Worm (Caenorhabditis elegans) whole organism, dauer: Measurements from ENCODE around the gene T09A5.15.

Source experiments
- unc-62 ChIP-seq: sonication (generic microtip); optimal IDR thresholded peaks from 2 replicates; lab custom pipeline; 2017; ENCODE audit warnings: missing biosample characterization, missing genetic modification reagents, missing genetic modification characterization

The T09A5.15 gene

DNA sequence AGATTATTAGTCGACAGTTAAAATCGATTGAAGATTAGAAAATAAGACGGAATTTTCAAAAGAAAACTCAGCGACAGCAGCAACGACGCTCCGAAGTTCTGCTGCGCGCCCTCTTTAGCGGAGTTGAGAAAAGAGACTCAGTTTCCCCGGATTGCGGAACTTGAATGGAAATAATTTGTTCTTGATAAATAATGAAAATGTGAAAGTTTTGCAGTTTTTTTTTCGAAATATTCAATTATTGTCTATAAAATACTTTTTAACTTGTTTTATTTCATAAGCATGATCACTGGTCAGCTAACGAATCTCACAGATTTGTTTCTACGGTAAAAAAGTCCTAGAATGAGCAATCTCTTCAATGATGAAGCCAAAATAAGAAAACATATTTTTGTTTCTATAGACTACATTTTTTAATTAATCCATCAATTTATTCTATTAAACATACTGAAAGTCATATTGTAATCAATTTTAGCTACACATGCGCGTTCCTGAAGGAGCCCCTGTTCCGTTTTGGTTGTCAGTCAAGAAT lies at the start of gene T09A5.15, which contains the start of gene cec-3:
Gene T09A5.15, plus strand, starts transcription at position 476 of the 526 bp plus-strand sequence.
Gene cec-3, minus strand, starts transcription at position 116 of the 526 bp plus-strand sequence.
- no peak for TF ChIP-seq unc-62 (GFP tag; lab: Kevin White, UChicago)

DNA sequence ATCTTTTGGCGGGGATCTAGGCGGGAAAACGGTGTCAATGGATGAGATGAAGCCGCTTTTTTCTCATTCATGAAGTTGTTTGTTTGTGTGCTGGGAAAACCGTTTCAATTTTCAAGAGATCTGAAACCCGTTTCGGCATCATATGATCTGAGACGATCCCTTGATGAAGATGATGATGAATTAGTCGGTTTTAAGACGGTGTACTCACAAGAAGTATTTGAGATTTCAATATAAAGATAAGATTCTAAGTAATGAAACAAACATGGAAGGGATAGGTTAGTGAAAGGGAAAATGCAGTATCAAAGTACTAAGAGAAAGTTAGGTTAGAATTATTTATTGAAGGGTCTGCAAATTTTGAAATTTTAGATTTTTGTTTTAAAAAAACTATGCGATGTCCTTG lies 49.6 kb upstream of the T09A5.15 start:
- no peak for TF ChIP-seq unc-62 (GFP tag; lab: Kevin White, UChicago)

DNA sequence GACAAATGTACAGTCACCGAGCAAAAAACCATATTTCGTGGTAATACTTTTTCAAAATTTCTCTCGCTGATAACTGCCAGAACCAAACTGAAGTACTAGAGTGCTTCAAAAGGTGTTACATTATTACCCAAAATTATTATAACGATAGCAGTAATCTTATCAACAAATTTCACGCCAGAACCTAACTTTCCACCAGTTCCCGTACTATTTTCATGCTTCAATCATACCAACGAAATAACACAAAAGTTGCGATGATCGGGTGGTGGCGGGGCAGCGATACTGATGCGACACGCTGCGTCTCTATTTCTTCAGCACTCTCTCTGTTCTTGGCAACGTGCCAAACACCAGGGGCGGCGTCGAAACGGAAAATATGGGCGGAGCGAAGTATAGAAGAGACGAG lies 48.8 kb upstream of the T09A5.15 start:
- no peak for TF ChIP-seq unc-62 (GFP tag; lab: Kevin White, UChicago)

DNA sequence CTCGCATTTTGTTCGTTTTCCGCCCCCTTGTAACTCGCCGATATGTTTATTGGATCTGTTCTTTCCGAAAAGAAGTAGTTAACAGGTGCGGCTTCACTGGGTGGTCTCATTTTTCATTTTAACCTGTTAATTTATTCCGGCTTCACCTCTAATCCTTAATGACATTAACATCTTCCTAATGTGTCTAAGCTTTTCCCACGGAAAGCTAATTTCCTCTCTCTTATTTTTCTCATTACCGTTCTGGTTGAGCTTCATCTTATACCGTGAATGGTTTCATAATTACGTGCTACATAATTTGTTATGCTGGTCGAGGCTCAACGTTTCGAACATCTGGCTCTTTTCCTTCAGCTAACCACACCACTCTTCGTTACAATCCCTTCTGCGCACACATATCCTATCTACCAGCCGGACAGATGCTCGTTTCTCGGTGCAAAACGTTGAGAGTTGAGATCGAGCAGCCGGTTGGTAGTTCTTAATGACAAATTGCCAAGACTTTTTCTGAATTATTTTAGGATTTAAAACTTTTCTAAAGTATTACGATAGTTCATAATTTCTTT lies 48.3 kb upstream of the T09A5.15 start:
- no peak for TF ChIP-seq unc-62 (GFP tag; lab: Kevin White, UChicago)

DNA sequence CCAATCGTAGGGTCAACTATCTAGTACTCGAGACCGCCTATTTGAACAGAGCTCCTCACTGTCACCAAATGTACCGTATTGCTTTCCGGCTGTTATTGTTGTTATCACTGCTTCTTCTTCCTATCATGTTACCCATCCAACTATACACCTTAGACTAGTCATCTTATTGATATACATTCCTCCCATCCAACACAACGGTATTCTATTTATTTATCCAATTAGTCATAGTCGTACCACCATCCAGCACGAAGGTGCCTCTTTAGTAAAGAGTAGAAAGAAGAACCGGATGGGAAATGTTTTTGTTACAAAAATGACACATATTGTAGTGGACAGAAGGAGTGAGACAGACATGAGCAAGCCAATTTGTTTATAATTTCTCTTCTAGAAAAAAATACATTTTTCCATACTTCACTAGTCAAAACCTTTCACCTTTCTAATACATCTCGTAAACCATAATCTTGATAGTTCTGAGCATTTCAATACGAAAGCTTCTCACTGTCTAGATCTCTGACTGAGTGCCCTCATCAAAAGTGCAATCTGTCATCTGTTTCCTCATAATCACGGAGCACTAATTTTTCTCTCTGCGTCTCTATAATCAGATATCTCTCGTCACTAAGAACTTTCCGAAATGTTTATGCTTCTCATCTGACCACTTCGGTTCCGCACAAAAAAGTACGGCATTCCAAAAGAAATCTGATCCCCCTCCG lies 47.4 kb upstream of the T09A5.15 start:
- TF ChIP-seq unc-62 (GFP tag; lab: Kevin White, UChicago): no peak

DNA sequence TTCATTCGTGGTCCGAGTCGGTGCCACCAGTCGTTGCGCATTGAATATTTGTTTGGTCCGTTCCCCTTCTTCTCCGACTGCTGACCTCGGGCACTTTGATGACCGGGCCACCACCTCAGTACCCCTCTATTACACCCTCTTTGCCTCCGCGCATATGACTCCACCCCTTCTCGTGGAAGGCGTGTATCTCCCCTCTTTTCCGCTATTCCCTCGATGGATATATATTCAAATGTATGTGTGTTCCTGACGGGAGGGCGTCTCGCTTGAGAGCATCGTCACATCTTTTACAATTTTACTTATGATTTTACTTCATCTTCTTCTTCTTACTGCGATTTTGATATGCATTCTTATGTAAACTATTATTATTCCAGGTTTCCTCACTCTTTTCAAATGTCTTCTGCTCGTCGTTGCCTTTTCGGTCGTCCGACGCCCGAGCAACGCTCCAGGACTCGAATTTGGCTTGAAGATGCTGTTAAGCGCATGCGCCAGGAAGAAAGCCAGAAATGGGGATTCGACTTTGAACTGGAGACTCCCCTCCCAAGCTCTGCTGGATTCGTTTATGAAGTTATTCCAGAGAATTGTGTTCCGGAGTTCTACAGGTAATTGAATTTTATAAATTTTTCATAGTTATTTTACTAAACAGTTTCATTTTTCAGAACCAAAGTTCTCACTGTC lies 46.8 kb upstream of the T09A5.15 start, which contains the start of gene cki-1:
Gene cki-1, plus strand, starts transcription at position 372 of the 675 bp plus-strand sequence.
- no peak for TF ChIP-seq unc-62 (GFP tag; lab: Kevin White, UChicago)

DNA sequence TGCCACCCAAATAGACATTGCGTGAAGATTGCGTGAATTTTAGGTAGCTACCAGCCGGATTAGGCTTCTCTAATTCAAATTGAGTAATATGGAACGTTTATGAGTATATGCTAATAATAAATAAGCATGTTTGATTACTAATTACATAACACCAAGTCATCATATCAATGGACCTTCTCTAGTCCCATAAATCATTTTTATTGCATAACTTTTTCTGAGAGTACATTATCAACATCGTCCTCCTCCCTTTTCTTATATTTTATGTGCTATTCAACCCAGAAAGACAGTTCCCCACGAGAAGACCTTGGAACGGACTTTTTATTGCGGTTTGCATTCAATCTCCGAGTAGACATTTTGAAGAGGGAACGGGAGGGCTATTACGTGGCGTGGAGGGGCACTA lies 45.4 kb upstream of the T09A5.15 start:
- TF ChIP-seq unc-62 (GFP tag; lab: Kevin White, UChicago): no peak

DNA sequence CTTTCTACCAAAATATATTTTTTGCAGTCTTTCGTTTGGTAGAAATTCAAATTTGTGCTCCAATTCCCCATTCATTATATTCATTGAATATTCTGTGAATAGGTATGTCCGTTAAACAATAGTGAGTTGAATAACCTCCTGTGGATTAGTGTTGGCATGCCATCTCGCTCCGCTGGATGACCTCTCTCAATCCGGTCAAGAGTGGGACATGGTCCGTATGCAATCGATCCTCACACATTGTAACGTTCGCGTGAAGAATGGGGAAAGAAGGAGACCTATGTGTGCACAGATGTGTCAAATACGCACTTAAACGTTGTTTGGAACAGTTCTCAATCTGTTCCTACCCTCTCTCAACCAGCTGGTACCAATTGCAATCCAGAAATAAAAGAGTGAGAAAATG lies 44.5 kb upstream of the T09A5.15 start:
- no peak for TF ChIP-seq unc-62 (GFP tag; lab: Kevin White, UChicago)

DNA sequence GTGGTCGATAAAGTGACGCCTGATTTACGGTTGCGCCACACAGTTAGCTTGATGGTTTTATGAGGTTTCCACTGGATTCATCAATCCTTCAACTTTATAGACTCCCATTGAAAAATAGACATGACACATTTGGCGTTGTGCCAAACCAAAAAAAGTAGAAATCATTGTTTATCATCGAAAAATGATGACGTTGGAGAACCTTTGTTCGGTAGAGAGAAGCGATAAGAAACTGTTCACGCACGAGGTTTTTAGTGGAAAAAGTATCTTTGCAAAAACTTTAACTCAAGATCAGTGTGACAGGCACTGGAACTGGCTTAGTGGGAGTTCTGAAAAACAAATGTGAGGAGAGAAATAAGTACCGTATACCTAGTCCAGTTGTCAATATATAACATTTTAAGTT lies 44.1 kb upstream of the T09A5.15 start:
- no peak for TF ChIP-seq unc-62 (GFP tag; lab: Kevin White, UChicago)

DNA sequence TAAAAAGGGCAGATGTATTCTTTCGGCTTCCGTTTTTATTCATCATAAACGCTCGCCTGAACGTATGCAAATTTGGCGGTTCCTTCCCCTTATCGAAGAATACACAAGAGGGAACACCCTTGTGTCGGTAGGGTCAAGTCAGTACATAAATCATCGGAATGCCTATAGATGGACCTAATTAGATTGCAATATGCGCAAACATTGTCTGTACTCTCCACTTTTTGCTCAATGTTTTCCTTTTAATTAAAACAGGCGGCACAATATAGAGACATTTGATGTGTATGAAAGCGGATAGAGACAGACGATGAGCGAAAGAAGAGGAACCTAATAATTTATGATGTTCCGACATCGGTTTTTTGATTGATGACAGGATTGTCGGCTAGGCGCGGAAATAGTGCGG lies 43.5 kb upstream of the T09A5.15 start:
- TF ChIP-seq unc-62 (GFP tag; lab: Kevin White, UChicago): no peak

DNA sequence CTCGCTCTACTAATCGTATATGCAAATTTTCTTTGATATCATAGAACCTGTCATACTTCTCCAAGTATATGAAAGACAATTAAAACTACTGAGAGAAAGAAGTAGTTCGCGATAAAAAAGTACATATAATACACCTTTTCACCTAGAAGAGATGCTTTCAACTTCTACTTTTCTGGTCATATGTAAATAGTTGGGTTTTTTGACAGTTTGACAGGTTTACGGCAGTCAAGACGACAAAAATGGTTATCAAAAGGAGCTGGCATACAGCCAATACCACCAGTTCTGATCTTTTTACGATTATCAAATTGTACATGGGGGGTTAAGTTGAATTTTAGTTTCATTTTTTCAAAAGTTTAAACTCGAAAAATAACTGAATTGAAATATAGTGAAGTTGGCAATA lies 42.8 kb upstream of the T09A5.15 start:
- no peak for TF ChIP-seq unc-62 (GFP tag; lab: Kevin White, UChicago)

DNA sequence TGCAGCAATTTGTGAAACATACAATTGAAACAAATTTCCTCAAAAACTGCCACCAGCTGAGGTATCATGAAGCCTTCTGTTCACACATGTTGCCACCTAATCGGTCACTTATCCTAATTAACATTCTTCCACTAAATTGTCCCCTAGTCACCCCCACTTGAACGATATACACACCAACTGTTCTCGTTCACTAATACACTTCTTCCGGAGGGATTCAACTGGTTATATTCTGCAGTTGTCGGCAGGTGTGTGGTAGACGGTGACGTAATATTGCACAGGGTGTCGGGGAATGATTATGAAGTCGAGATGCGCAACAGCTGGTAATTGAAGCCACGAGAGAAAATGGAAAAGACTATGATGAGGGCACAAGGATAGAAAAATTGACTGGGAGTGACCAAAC lies 42.4 kb upstream of the T09A5.15 start:
- TF ChIP-seq unc-62 (GFP tag; lab: Kevin White, UChicago): no peak

DNA sequence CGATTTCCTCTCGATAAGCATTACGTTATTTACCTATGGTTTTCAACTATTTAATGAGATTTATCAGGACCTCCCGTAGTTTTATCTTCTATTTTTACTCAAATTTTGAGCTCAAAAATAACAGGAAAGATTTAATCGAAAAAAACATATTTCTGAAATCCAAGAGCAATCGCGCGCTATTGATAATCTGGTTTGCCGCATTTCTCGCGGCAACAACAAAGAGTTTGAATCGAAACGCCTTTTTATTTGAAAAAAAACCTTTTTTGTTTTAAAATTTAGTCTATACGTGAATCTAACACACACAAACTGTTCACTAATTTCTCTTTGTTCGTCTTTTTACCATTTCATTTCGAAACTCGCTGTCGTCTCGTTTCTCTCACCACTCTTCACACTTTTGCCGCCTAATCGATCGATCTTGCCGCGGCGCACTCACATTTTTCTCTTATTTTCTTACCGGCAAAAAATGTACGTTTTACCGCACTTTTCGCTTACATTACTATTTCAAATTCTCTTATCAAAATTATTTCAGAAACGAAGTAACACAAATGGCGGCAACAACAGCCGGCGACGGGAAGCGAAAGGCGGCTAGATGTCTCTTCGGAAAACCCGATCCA lies 41.5 kb upstream of the T09A5.15 start, which contains the start of gene cki-2:
Gene cki-2, plus strand, starts transcription at position 337 of the 614 bp plus-strand sequence.
- no peak for TF ChIP-seq unc-62 (GFP tag; lab: Kevin White, UChicago)

DNA sequence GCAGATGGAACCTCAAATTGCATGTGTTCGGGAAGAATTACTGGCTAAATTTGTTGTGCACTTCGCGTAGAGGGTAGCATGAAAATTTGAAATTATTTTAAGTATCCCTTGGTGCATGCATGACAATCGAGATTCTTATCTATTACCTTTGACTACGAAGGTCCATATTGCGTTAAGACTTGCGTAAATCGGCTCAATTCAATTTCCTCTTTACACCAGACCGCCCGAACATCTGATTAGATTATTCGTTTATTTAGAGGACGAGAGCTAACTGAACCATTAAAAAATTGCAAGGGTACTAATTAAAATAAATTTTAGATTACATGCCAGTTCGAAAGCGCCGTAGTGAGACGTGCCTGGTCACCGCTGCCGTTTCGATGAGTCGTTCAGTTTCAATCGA lies 40.2 kb upstream of the T09A5.15 start:
- no peak for TF ChIP-seq unc-62 (GFP tag; lab: Kevin White, UChicago)

DNA sequence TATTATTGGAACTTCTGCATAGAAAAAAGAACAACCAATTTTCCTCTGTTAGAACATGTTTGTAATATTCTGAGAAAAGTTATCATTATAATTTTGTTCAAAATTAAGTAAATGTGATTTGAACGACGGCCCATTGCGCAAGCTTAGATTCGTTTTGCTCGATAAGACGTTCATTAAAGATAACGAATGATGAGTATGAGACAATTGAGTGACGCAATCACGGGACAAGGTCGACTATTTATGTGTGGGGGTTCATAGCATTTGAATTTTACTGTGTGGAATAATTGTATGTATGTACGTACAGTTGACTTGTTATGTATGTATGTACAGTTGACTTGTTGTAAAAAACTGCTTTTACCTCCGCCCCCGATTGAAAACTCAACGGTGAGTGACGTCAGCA lies 38.4 kb upstream of the T09A5.15 start:
- no peak for TF ChIP-seq unc-62 (GFP tag; lab: Kevin White, UChicago)

DNA sequence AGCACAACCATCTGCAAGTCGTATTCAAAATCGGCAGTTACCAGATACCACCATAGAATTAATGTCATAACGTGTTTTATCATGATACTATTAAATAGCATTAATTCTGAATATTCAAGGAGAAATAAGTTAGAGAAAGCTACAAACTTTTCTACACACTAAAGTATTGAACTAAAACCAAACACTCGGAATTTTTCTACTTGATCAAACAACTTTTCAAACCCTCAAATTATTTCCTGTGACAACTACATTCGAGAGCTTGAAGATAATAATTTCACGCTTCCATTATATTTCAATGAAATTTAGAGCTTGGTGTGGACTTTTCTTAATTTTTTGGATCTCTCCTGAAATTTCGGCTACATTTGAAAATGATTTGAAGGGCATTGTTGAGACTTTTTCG lies 35.3 kb upstream of the T09A5.15 start, which contains the start of gene irld-47:
Gene irld-47, minus strand, starts transcription at position 101 of the 400 bp plus-strand sequence.
- TF ChIP-seq unc-62 (GFP tag; lab: Kevin White, UChicago): no peak
